Worm (Caenorhabditis elegans) whole organism, late embryonic: ENCODE data around the gene dlc-3.
"Not testable (repeated sequence)": the region's sequence is repeated elsewhere in the genome, so short reads cannot be mapped to it uniquely, and the experiment has no call there.

Source experiments
- C08G9.2 ChIP-seq: sonication (generic microtip); optimal IDR thresholded peaks from 2 replicates; lab custom pipeline; 2016; ENCODE audit warnings: mild to moderate bottlenecking, missing genetic modification characterization, moderate library complexity, missing compliant biosample characterization
- C38D4.7 ChIP-seq: fragments of 200-800 bp; sonication (Bioruptor generic); optimal IDR thresholded peaks from 2 replicates; lab custom pipeline; 2018; ENCODE audit warnings: mild to moderate bottlenecking, missing genetic modification characterization, moderate library complexity, missing compliant biosample characterization
- K09A11.1 ChIP-seq: sonication (generic microtip); optimal IDR thresholded peaks from 2 replicates; lab custom pipeline; 2017; ENCODE audit warnings: antibody characterized with exemption, mild to moderate bottlenecking, missing genetic modification characterization, missing compliant biosample characterization; ENCODE audit not compliant: insufficient read depth
- Y22D7AL.16 ChIP-seq: sonication (generic microtip); optimal IDR thresholded peaks from 2 replicates; lab custom pipeline; 2016; ENCODE audit warnings: missing genetic modification characterization, missing compliant biosample characterization
- ceh-14 ChIP-seq: sonication (generic microtip); optimal IDR thresholded peaks from 2 replicates; lab custom pipeline; 2016; ENCODE audit warnings: missing genotype, missing genetic modification characterization, missing compliant biosample characterization
- ceh-22 ChIP-seq: sonication (generic microtip); optimal IDR thresholded peaks from 2 replicates; lab custom pipeline; 2017; ENCODE audit warnings: missing biosample characterization, missing genetic modification characterization
- ceh-31 ChIP-seq: sonication (generic microtip); optimal IDR thresholded peaks from 2 replicates; lab custom pipeline; 2016; ENCODE audit warnings: missing genetic modification characterization, missing compliant biosample characterization
- ceh-45 ChIP-seq: fragments of 200-800 bp; sonication (Bioruptor generic); IDR thresholded peaks from 2 replicates; pipeline ENCODE4 v1.3.6; 2022; ENCODE audit warnings: missing genetic modification reagents, missing genetic modification characterization, missing compliant biosample characterization
- ceh-48 ChIP-seq: sonication (generic microtip); optimal IDR thresholded peaks from 2 replicates; lab custom pipeline; 2016; ENCODE audit warnings: missing genetic modification characterization, inconsistent platforms, missing compliant biosample characterization
- ceh-9 ChIP-seq: sonication (generic microtip); optimal IDR thresholded peaks from 2 replicates; lab custom pipeline; 2016; ENCODE audit warnings: mild to moderate bottlenecking, missing genetic modification characterization, inconsistent platforms, missing compliant biosample characterization
- dmd-4 ChIP-seq: sonication (generic microtip); optimal IDR thresholded peaks from 2 replicates; lab custom pipeline; 2016; ENCODE audit warnings: borderline replicate concordance, missing genetic modification characterization, missing compliant biosample characterization
- elt-4 ChIP-seq: sonication (generic microtip); optimal IDR thresholded peaks from 2 replicates; lab custom pipeline; 2016; ENCODE audit warnings: missing genetic modification characterization, missing compliant biosample characterization
- eyg-1 ChIP-seq: sonication (generic microtip); optimal IDR thresholded peaks from 2 replicates; lab custom pipeline; 2016; ENCODE audit warnings: missing genotype, missing genetic modification characterization, missing compliant biosample characterization
- hlh-30 ChIP-seq: sonication (generic microtip); optimal IDR thresholded peaks from 2 replicates; lab custom pipeline; 2017; ENCODE audit warnings: antibody characterized with exemption, missing genetic modification characterization, missing compliant biosample characterization; ENCODE audit not compliant: insufficient read depth
- hlh-6 ChIP-seq: sonication (generic microtip); optimal IDR thresholded peaks from 2 replicates; lab custom pipeline; 2016; ENCODE audit warnings: missing genotype, missing genetic modification characterization, missing compliant biosample characterization
- hlh-8 ChIP-seq: sonication (generic microtip); optimal IDR thresholded peaks from 2 replicates; lab custom pipeline; 2016; ENCODE audit warnings: missing genotype, missing genetic modification characterization, missing compliant biosample characterization
- lin-11 ChIP-seq: fragments of 200-800 bp; sonication (Bioruptor generic); optimal IDR thresholded peaks from 2 replicates; lab custom pipeline; 2018; ENCODE audit warnings: mild to moderate bottlenecking, missing genetic modification characterization, missing compliant biosample characterization
- madf-2 ChIP-seq: sonication (generic microtip); optimal IDR thresholded peaks from 2 replicates; lab custom pipeline; 2017; ENCODE audit warnings: missing genetic modification characterization, missing compliant biosample characterization
- mec-3 ChIP-seq: sonication (generic microtip); optimal IDR thresholded peaks from 2 replicates; lab custom pipeline; 2016; ENCODE audit warnings: borderline replicate concordance, missing genetic modification characterization, missing compliant biosample characterization
- nhr-11 ChIP-seq: fragments of 150-350 bp; optimal IDR thresholded peaks from 2 replicates; lab custom pipeline; 2014; ENCODE audit warnings: missing biosample characterization, missing genetic modification characterization
- odd-2 ChIP-seq: sonication (generic microtip); optimal IDR thresholded peaks from 2 replicates; lab custom pipeline; 2017; ENCODE audit warnings: antibody characterized with exemption, mild to moderate bottlenecking, missing genetic modification characterization, missing compliant biosample characterization
- pha-2 ChIP-seq: sonication (generic microtip); optimal IDR thresholded peaks from 2 replicates; lab custom pipeline; 2017; ENCODE audit warnings: mild to moderate bottlenecking, missing genetic modification characterization, missing compliant biosample characterization
- ref-2 ChIP-seq: sonication (generic microtip); optimal IDR thresholded peaks from 2 replicates; lab custom pipeline; 2016; ENCODE audit warnings: missing genetic modification characterization, missing compliant biosample characterization
- rnt-1 ChIP-seq: sonication (generic microtip); optimal IDR thresholded peaks from 2 replicates; lab custom pipeline; 2016; ENCODE audit warnings: missing genetic modification characterization, missing compliant biosample characterization
- sox-2 ChIP-seq: fragments of 200-800 bp; sonication (Bioruptor generic); IDR thresholded peaks from 2 replicates; pipeline ENCODE4 v1.3.6; 2022; ENCODE audit warnings: missing genetic modification reagents, missing genetic modification characterization, missing compliant biosample characterization
- syd-9 ChIP-seq: sonication (generic microtip); optimal IDR thresholded peaks from 2 replicates; lab custom pipeline; 2016; ENCODE audit warnings: mild to moderate bottlenecking, missing genetic modification characterization, moderate library complexity, missing compliant biosample characterization
- tbx-7 ChIP-seq: sonication (generic microtip); optimal IDR thresholded peaks from 2 replicates; lab custom pipeline; 2016; ENCODE audit warnings: missing genotype, missing genetic modification characterization, missing compliant biosample characterization
- ttx-3 ChIP-seq: sonication (generic microtip); optimal IDR thresholded peaks from 2 replicates; lab custom pipeline; 2016; ENCODE audit warnings: missing genetic modification reagents, missing genetic modification characterization, missing compliant biosample characterization
- unc-42 ChIP-seq: sonication (generic microtip); optimal IDR thresholded peaks from 2 replicates; lab custom pipeline; 2016; ENCODE audit warnings: missing genotype, missing genetic modification characterization, missing compliant biosample characterization
- unc-55 ChIP-seq: sonication (generic microtip); optimal IDR thresholded peaks from 2 replicates; lab custom pipeline; 2017; ENCODE audit warnings: missing biosample characterization, missing genetic modification reagents, missing genetic modification characterization
- unc-86 ChIP-seq: sonication (generic microtip); optimal IDR thresholded peaks from 2 replicates; lab custom pipeline; 2016; ENCODE audit warnings: missing genetic modification characterization, missing compliant biosample characterization
- zip-5 ChIP-seq: sonication (generic microtip); optimal IDR thresholded peaks from 2 replicates; lab custom pipeline; 2016; ENCODE audit warnings: missing genetic modification characterization, missing compliant biosample characterization

The dlc-3 gene

DNA sequence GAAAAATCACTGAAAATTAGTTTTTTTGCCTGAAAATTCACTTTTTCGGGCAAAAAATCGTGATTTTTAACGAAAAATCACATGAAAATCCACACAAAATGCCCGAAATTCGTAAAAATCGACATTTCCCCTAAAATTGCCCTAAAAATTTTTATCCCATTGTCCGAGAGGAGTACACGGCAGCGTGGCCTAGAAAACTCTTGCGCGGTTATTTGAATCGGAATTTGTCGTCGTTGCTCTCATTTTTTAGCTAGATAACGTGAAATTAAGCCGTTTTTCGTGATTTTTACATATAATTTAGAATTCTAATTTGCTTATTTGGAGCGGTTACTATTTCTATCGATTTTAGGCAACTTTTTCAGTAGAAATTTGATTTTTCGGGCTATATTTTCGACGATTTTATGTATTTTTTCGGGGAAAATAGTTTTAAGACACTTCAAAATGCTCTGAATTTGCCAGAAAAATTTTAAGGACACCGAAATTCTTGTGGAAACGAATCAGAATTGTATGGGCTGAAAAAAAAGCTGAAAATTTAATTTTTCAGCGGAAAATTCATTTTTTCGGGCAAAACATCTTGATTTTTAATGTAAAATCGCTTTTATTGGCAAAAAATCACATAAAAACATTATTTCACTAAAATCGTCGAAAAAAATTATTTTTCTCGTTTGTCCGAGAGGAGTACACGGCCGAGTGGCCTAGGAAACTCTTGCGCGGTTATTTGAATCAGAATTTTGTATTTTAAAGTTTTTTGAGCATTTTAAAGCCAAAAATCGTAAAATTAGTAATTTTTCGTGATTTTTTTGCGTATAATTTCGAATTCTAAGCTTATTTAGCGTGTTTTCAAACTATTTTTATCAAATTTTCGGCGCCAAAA is 16.7 kb upstream of the dlc-3 start (continued):
- TF ChIP-seq rnt-1 (tag; lab: Kevin White, UChicago) (peak; percentile 82), K09A11.1 (tag; lab: Kevin White, UChicago) (no peak), Y22D7AL.16 (tag; lab: Kevin White, UChicago) (no peak), ceh-9 (tag; lab: Kevin White, UChicago) (no peak), ceh-45 (GFP tag; lab: Robert Waterston, UW) (no peak), ceh-48 (tag; lab: Kevin White, UChicago) (no peak), lin-11 (tag; lab: Kevin White, UChicago) (no peak), unc-55 (GFP tag; lab: Kevin White, UChicago) (no peak), eyg-1 (peak; percentile 69), unc-86 (tag; lab: Kevin White, UChicago) (no peak), unc-42 (tag; lab: Kevin White, UChicago) (peak; percentile 45), hlh-30 (tag; lab: Kevin White, UChicago) (no peak), odd-2 (tag; lab: Kevin White, UChicago) (no peak), hlh-8 (peak; percentile 68), ceh-14 (tag; lab: Kevin White, UChicago) (peak; percentile 70), sox-2 (GFP tag; lab: Robert Waterston, UW) (no peak), ceh-22 (tag; lab: Kevin White, UChicago) (no peak), hlh-6 (tag; lab: Kevin White, UChicago) (peak; percentile 44)

DNA sequence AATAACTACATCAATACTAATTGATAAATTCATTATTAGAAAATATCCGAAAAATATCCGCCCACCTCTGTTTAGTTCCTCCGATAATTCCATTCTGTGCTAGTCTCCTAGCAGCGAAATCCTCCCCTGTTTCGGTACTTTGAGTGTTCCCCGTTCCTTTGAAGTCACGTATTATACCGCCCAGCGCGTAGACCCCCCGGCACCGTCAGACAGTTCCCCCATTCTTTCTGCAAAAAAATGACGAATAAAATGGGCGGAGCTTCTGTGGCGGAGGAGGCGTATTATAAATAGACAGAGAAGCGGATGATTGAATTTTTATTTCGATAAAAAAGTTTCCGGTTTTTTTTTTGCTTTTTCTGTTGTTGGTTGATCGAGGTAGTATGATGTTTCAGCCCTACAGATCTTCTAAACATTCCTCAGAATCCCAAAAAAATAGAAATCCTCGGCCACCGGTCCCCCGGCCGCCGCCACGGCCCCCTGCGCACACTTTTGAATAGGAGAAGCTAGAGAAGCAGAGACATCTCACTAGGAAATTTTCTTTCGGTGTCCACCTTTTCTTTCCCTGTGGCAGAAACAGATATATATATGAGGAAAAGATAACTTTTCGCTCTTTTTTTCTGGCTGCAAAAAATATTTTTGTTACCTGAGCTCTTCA is 10.0 kb upstream of the dlc-3 start:
- TF ChIP-seq elt-4 (tag; lab: Kevin White, UChicago), result no peak
- TF ChIP-seq pha-2, result no peak
- TF ChIP-seq C08G9.2 (tag; lab: Kevin White, UChicago), result peak; percentile 1
- peak; percentile 47 for TF ChIP-seq ceh-31

DNA sequence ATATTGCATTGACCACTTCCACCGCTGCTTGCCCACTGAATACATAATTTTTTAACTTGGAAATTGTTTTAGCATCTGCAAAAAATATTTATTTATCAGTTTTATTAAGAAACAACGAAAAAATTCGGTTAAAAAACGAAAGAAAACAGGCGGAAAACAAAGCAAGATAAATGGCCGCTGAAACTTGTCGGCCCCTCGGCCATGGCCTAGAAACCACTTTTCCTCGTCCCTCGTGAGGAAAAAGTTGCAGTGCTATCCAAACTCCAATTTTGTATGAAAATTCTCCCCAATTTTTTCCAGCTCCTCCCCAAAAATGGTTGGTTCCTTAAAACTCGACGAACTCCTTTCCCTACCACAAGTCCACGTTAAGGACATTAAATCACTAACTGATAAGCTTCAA is 7.7 kb upstream of the dlc-3 start, which contains the start of gene Y10G11A.1:
TSS of gene Y10G11A.1 (plus strand) at position 301 of the 400 bp plus-strand sequence.
- not testable (repeated sequence) for TF ChIP-seq syd-9 (tag; lab: Kevin White, UChicago); sox-2 (GFP tag; lab: Robert Waterston, UW); C38D4.7 (GFP tag; lab: Kevin White, UChicago)

DNA sequence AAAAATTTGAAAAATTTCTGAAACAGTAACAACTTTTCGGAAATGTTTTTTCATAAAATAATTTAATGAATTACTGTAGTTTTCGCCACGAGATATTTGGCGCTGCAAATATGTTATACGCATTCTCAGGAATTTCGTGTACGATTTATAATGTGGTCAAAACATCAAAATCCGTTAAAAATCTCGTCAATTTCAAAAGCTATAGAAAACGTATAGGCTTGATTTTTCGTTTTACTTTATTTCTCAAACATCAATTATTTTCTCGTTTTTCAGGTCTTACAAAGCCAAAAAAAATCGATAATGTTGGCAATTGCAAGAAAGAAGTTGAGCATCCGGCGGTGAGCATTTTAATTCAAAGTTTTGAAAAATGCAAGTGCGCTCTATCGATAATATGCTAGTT is 10.9 kb downstream of the dlc-3 start, which contains the start of gene dlc-4:
TSS of gene dlc-4 (plus strand) at position 301 of the 400 bp plus-strand sequence.
- no peak for TF ChIP-seq mec-3
- TF ChIP-seq tbx-7 (tag; lab: Kevin White, UChicago), result no peak
- no peak for TF ChIP-seq ref-2 (tag; lab: Kevin White, UChicago)
- no peak for TF ChIP-seq dmd-4 (tag; lab: Kevin White, UChicago)
- TF ChIP-seq ttx-3 (tag; lab: Kevin White, UChicago), result no peak
- TF ChIP-seq elt-4 (tag; lab: Kevin White, UChicago), result no peak
- TF ChIP-seq nhr-11 (tag; lab: Kevin White, UChicago), result no peak
- TF ChIP-seq madf-2 (tag; lab: Kevin White, UChicago), result no peak
- TF ChIP-seq zip-5 (tag; lab: Kevin White, UChicago), result no peak
- TF ChIP-seq, all 69 proteins: peak for 0
